Fruit fly (Drosophila melanogaster) whole organism, embryonic: ENCODE results near the gene CG42798.

Source experiments
- Aef1 ChIP-seq: fragments of 200-800 bp; sonication (Bioruptor generic); IDR thresholded peaks from 3 replicates; pipeline ENCODE4 v1.3.6; 2022; ENCODE audit warnings: missing biosample characterization, missing genetic modification characterization
- CG10267 ChIP-seq: fragments of 200-800 bp; sonication (Bioruptor generic); optimal IDR thresholded peaks from 2 replicates; lab custom pipeline; 2018; ENCODE audit warnings: missing biosample characterization, mild to moderate bottlenecking, missing genetic modification characterization, moderate library complexity
- CG12104 ChIP-seq: fragments of 200-800 bp; sonication (Bioruptor generic); optimal IDR thresholded peaks from 3 replicates; lab custom pipeline; 2016; ENCODE audit warnings: missing biosample characterization, missing genetic modification characterization
- CG12219 ChIP-seq: fragments of 200-800 bp; sonication (Bioruptor generic); optimal IDR thresholded peaks from 3 replicates; lab custom pipeline; 2018; ENCODE audit warnings: missing biosample characterization, mild to moderate bottlenecking, missing genetic modification characterization
- CG12769 ChIP-seq: fragments of 200-800 bp; sonication (Bioruptor generic); optimal IDR thresholded peaks from 2 replicates; lab custom pipeline; 2019; ENCODE audit warnings: missing biosample characterization, mild to moderate bottlenecking, missing genetic modification characterization, moderate library complexity
- CG13424 ChIP-seq: fragments of 200-800 bp; sonication (Bioruptor generic); optimal IDR thresholded peaks from 2 replicates; lab custom pipeline; 2019; ENCODE audit warnings: missing biosample characterization, mild to moderate bottlenecking, missing genetic modification characterization, moderate library complexity
- CG14860 ChIP-seq: fragments of 200-800 bp; sonication (Bioruptor generic); IDR thresholded peaks from 3 replicates; pipeline ENCODE4 v1.3.6; 2022; ENCODE audit warnings: missing biosample characterization, missing genetic modification characterization; ENCODE audit not compliant: partially characterized antibody
- CG14965 ChIP-seq: fragments of 200-800 bp; sonication (Bioruptor generic); optimal IDR thresholded peaks from 2 replicates; lab custom pipeline; 2016; ENCODE audit warnings: missing biosample characterization, missing genetic modification characterization, borderline replicate concordance
- CG15269 ChIP-seq: fragments of 200-800 bp; sonication (Bioruptor generic); optimal IDR thresholded peaks from 2 replicates; lab custom pipeline; 2018; ENCODE audit warnings: missing biosample characterization, mild to moderate bottlenecking, missing genetic modification characterization, moderate library complexity
- CG18619 ChIP-seq: fragments of 200-800 bp; sonication (Bioruptor generic); optimal IDR thresholded peaks from 3 replicates; lab custom pipeline; 2017; ENCODE audit warnings: missing biosample characterization, mild to moderate bottlenecking, missing genetic modification characterization
- CG2120 ChIP-seq: fragments of 200-800 bp; sonication (Bioruptor generic); optimal IDR thresholded peaks from 3 replicates; lab custom pipeline; 2016; ENCODE audit warnings: missing biosample characterization, missing genetic modification characterization
- CG3163 ChIP-seq: fragments of 200-800 bp; sonication (Bioruptor generic); optimal IDR thresholded peaks from 3 replicates; lab custom pipeline; 2016; ENCODE audit warnings: missing biosample characterization, missing genetic modification characterization
- CG3281 ChIP-seq: fragments of 200-800 bp; sonication (Bioruptor generic); optimal IDR thresholded peaks from 3 replicates; lab custom pipeline; 2017; ENCODE audit warnings: missing biosample characterization, mild to moderate bottlenecking, missing genetic modification characterization
- CG5245 ChIP-seq: fragments of 200-800 bp; sonication (Bioruptor generic); optimal IDR thresholded peaks from 3 replicates; lab custom pipeline; 2016; ENCODE audit warnings: missing biosample characterization, missing genetic modification characterization
- CG8281 ChIP-seq: fragments of 200-800 bp; sonication (Bioruptor generic); optimal IDR thresholded peaks from 2 replicates; lab custom pipeline; 2018; ENCODE audit warnings: missing biosample characterization, mild to moderate bottlenecking, missing genetic modification characterization, moderate library complexity
- CG9437 ChIP-seq: fragments of 200-800 bp; sonication (Bioruptor generic); optimal IDR thresholded peaks from 2 replicates; lab custom pipeline; 2018; ENCODE audit warnings: missing biosample characterization, mild to moderate bottlenecking, missing genetic modification characterization
- Chrac-16 ChIP-seq: fragments of 200-800 bp; sonication (Bioruptor generic); optimal IDR thresholded peaks from 3 replicates; lab custom pipeline; 2016; ENCODE audit warnings: missing biosample characterization, missing genetic modification characterization
- CkIIα-i1 ChIP-seq: fragments of 200-800 bp; sonication (Bioruptor generic); IDR thresholded peaks from 2 replicates; pipeline ENCODE4 v1.3.6; 2022; ENCODE audit warnings: missing biosample characterization, missing genetic modification characterization
- Deaf1 ChIP-seq: fragments of 200-800 bp; optimal IDR thresholded peaks from 3 replicates; lab custom pipeline; 2019; ENCODE audit warnings: missing biosample characterization, mild to moderate bottlenecking, missing genetic modification characterization, moderate library complexity
- Dip3 ChIP-seq: fragments of 200-800 bp; sonication (Bioruptor generic); optimal IDR thresholded peaks from 3 replicates; lab custom pipeline; 2016; ENCODE audit warnings: missing biosample characterization, missing genetic modification characterization
- Ets97D ChIP-seq: fragments of 200-800 bp; sonication (Bioruptor generic); optimal IDR thresholded peaks from 3 replicates; lab custom pipeline; 2016; ENCODE audit warnings: missing biosample characterization, missing genetic modification characterization
- H2.0 ChIP-seq: fragments of 200-800 bp; sonication (Bioruptor generic); IDR thresholded peaks from 2 replicates; pipeline ENCODE4 v1.3.6; 2022; ENCODE audit warnings: missing biosample characterization, missing genetic modification characterization
- Hmr ChIP-seq: fragments of 200-800 bp; sonication (Bioruptor generic); optimal IDR thresholded peaks from 3 replicates; lab custom pipeline; 2017; ENCODE audit warnings: mild to moderate bottlenecking, missing biosample characterization, missing genetic modification reagents, missing genetic modification characterization
- Hr78 ChIP-seq, 2 experiments: fragments of 200-800 bp in 1 of 2; fragments of >200 bp in 1 of 2; sonication (Bioruptor generic) in 1 of 2; optimal IDR thresholded peaks; 2 replicates each; lab custom pipeline; 2017 to 2019; ENCODE audit warnings: missing biosample characterization in 2 of 2, missing genetic modification characterization in 2 of 2, mild to moderate bottlenecking in 1 of 2, moderate library complexity in 1 of 2
- Nf-YA ChIP-seq: fragments of 200-800 bp; sonication (Bioruptor generic); IDR thresholded peaks from 2 replicates; pipeline ENCODE4 v1.3.6; 2022; ENCODE audit warnings: missing biosample characterization, missing genetic modification characterization
- Nf-YC ChIP-seq: fragments of 200-800 bp; optimal IDR thresholded peaks from 3 replicates; lab custom pipeline; 2019; ENCODE audit warnings: missing biosample characterization, mild to moderate bottlenecking, missing genetic modification characterization, moderate library complexity
- Optix ChIP-seq: fragments of 200-800 bp; sonication (Bioruptor generic); IDR thresholded peaks from 3 replicates; pipeline ENCODE4 v1.3.6; 2022; ENCODE audit warnings: missing biosample characterization, missing genetic modification characterization
- PHDP ChIP-seq: fragments of 200-800 bp; sonication (Bioruptor generic); optimal IDR thresholded peaks from 3 replicates; lab custom pipeline; 2018; ENCODE audit warnings: missing biosample characterization, mild to moderate bottlenecking, missing genetic modification characterization, moderate library complexity
- Trl ChIP-seq, 3 experiments: fragments of >200 bp in 2 of 3; fragments of 200-800 bp in 1 of 3; sonication (Bioruptor generic) in 1 of 3; optimal IDR thresholded peaks; 2 replicates in 1 of 3; 3 replicates in 2 of 3; lab custom pipeline; 2016 to 2017; ENCODE audit warnings: missing biosample characterization in 1 of 3, missing genetic modification characterization in 1 of 3
- Vsx1 ChIP-seq: fragments of 200-800 bp; sonication (Bioruptor generic); optimal IDR thresholded peaks from 2 replicates; lab custom pipeline; 2017; ENCODE audit warnings: missing biosample characterization, mild to moderate bottlenecking, missing genetic modification characterization, missing genetic modification reagents
- abd-A ChIP-seq: fragments of 200-800 bp; sonication (Bioruptor generic); optimal IDR thresholded peaks from 3 replicates; lab custom pipeline; 2019; ENCODE audit warnings: missing biosample characterization, mild to moderate bottlenecking, missing genetic modification characterization, moderate library complexity
- bcd ChIP-seq: fragments of 200-800 bp; sonication (Bioruptor generic); optimal IDR thresholded peaks from 2 replicates; lab custom pipeline; 2017; ENCODE audit warnings: missing biosample characterization, mild to moderate bottlenecking, missing genetic modification characterization
- br ChIP-seq: fragments of >200 bp; optimal IDR thresholded peaks from 2 replicates; lab custom pipeline; 2017
- crp ChIP-seq, 2 experiments: fragments of 200-800 bp; sonication (Bioruptor generic); optimal IDR thresholded peaks; 2 replicates in 1 of 2; 3 replicates in 1 of 2; lab custom pipeline; 2017; ENCODE audit warnings: missing biosample characterization in 2 of 2, missing genetic modification characterization in 2 of 2, mild to moderate bottlenecking in 1 of 2, moderate library complexity in 1 of 2
- eve ChIP-seq, 2 experiments: fragments of >200 bp; optimal IDR thresholded peaks; 2 replicates each; lab custom pipeline; 2017; ENCODE audit warnings: missing biosample characterization in 2 of 2, missing genetic modification characterization in 2 of 2
- fd96Cb ChIP-seq: fragments of 200-800 bp; sonication (Bioruptor generic); optimal IDR thresholded peaks from 2 replicates; lab custom pipeline; 2018; ENCODE audit warnings: missing biosample characterization, mild to moderate bottlenecking, missing genetic modification characterization, moderate library complexity
- gcm2 ChIP-seq: fragments of 200-800 bp; sonication (Bioruptor generic); optimal IDR thresholded peaks from 2 replicates; lab custom pipeline; 2016; ENCODE audit warnings: missing biosample characterization, missing genetic modification characterization
- hkb ChIP-seq, 2 experiments: fragments of 200-800 bp in 1 of 2; fragments of >200 bp in 1 of 2; sonication (Bioruptor generic) in 1 of 2; IDR thresholded peaks in 1 of 2; optimal IDR thresholded peaks in 1 of 2; 2 replicates each; pipeline versions ENCODE4 v1.3.6 to Lab custom; 2017 to 2022; ENCODE audit warnings: missing biosample characterization in 1 of 2, missing genetic modification characterization in 1 of 2
- lmd ChIP-seq: fragments of 200-800 bp; sonication (Bioruptor generic); IDR thresholded peaks from 2 replicates; pipeline ENCODE4 v1.3.6; 2022; ENCODE audit warnings: missing biosample characterization, missing genetic modification characterization
- pum ChIP-seq: fragments of 200-800 bp; sonication (Bioruptor generic); optimal IDR thresholded peaks from 2 replicates; lab custom pipeline; 2016; ENCODE audit warnings: missing biosample characterization, missing genetic modification characterization
- row ChIP-seq: fragments of 200-800 bp; sonication (Bioruptor generic); IDR thresholded peaks from 3 replicates; pipeline ENCODE4 v1.3.6; 2022; ENCODE audit warnings: missing biosample characterization, missing genetic modification characterization
- slp2 ChIP-seq: fragments of 200-800 bp; sonication (Bioruptor generic); optimal IDR thresholded peaks from 2 replicates; lab custom pipeline; 2016; ENCODE audit warnings: missing biosample characterization, missing genetic modification characterization
- tgo ChIP-seq: fragments of 200-800 bp; sonication (Bioruptor generic); IDR thresholded peaks from 3 replicates; pipeline ENCODE4 v1.3.6; 2022; ENCODE audit warnings: missing biosample characterization, missing genetic modification characterization
- trh ChIP-seq: fragments of 200-800 bp; sonication (Bioruptor generic); optimal IDR thresholded peaks from 2 replicates; lab custom pipeline; 2016; ENCODE audit warnings: missing biosample characterization, missing genetic modification characterization
- twi ChIP-seq: fragments of 200-800 bp; optimal IDR thresholded peaks from 2 replicates; lab custom pipeline; 2019; ENCODE audit warnings: missing biosample characterization, mild to moderate bottlenecking, missing genetic modification characterization, moderate library complexity
- zen2 ChIP-seq: fragments of 200-800 bp; sonication (Bioruptor generic); IDR thresholded peaks from 3 replicates; pipeline ENCODE4 v1.3.6; 2022; ENCODE audit warnings: missing biosample characterization, missing genetic modification characterization; ENCODE audit not compliant: partially characterized antibody
- zfh1 ChIP-seq: fragments of 200-800 bp; sonication (Bioruptor generic); IDR thresholded peaks from 3 replicates; pipeline ENCODE4 v1.3.6; 2022; ENCODE audit warnings: missing biosample characterization, missing genetic modification characterization
- zfh2 ChIP-seq: fragments of 200-800 bp; sonication (Bioruptor generic); optimal IDR thresholded peaks from 2 replicates; lab custom pipeline; 2016; ENCODE audit warnings: missing biosample characterization, missing genetic modification characterization

Gene CG42798

dm6 chr3R:17406411-17406810 lies at the start of gene CG42798, which contains the start of gene CG42824:
CG42798 (plus strand) TSS chr3R:17406678.
CG42824 (minus strand) TSS chr3R:17406511.
- no peak for TF ChIP-seq gcm2 (GFP tag; lab: Kevin White, UChicago)
- TF ChIP-seq CG12104 (GFP tag; lab: Kevin White, UChicago), result no peak
- TF ChIP-seq CG5245 (GFP tag; lab: Kevin White, UChicago), result no peak
- no peak for TF ChIP-seq CG12219 (GFP tag; lab: Kevin White, UChicago)
- TF ChIP-seq br (lab: Kevin White, UChicago), result no peak
- TF ChIP-seq Dip3 (GFP tag; lab: Kevin White, UChicago), result no peak
- TF ChIP-seq CG14965 (GFP tag; lab: Kevin White, UChicago), result no peak
- no peak for TF ChIP-seq Hmr (GFP tag; lab: Kevin White, UChicago)
- no peak for TF ChIP-seq slp2
- no peak for TF ChIP-seq Aef1
- no peak for TF ChIP-seq PHDP
- TF ChIP-seq Nf-YA, result no peak
- TF ChIP-seq Vsx1 (GFP tag; lab: Kevin White, UChicago), result no peak
- TF ChIP-seq trh, result no peak
- no peak for TF ChIP-seq CG18619
- no peak for TF ChIP-seq Ets97D
- TF ChIP-seq CkIIα-i1, result no peak
- no peak for TF ChIP-seq Chrac-16
- no peak for TF ChIP-seq lmd (GFP tag; lab: Robert Waterston, UW)

DNA sequence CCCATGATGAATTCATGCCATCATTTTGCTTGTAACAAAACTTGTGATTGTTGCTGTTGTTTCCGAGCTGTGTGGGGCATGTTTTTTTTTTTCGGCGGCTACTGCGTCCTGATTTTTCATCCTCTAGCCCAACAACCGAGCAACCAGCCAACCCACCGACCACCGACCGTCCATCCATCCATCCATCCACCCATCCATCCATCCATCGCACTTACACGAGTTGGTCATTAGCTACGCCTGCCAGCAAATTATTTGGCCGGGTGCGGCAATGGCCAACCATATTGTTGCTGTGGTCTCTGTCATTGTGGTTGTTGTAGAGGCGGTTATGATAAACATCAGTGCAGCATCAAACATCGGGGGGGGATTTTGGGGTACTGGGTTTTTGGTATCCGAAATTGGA lies 47.1 kb upstream of the CG42798 start:
- no peak for TF ChIP-seq H2.0
- peak; percentile 40 for TF ChIP-seq abd-A (tag; lab: Kevin White, UChicago)
- peak; percentile 94 for TF ChIP-seq CG8281 (tag; lab: Kevin White, UChicago)

- TF ChIP-seq pum, result no peak
- no peak for TF ChIP-seq hkb (optimal IDR thresholded peaks at IDR 0.05; lab: Kevin White, UChicago)
- no peak for TF ChIP-seq hkb (GFP tag; IDR thresholded peaks at IDR 0.05; lab: Robert Waterston, UW)
- TF ChIP-seq Hr78 (GFP tag; optimal IDR thresholded peaks at IDR 0.05; lab: Kevin White, UChicago), result no peak
- TF ChIP-seq tgo (GFP tag; lab: Robert Waterston, UW), result no peak
- TF ChIP-seq CG15269 (tag; lab: Kevin White, UChicago), result no peak
- TF ChIP-seq Trl (optimal IDR thresholded peaks at IDR 0.05; lab: Kevin White, UChicago), result peak in 1 of 2 experiments; percentile 25
- no peak for TF ChIP-seq Trl (GFP tag; optimal IDR thresholded peaks at IDR 0.05; lab: Kevin White, UChicago)
- peak; percentile 16 for TF ChIP-seq Nf-YC (tag; lab: Kevin White, UChicago)
- TF ChIP-seq CG3163 (GFP tag; lab: Kevin White, UChicago), result peak; percentile 66
- peak in 1 of 2 experiments; percentile 26 for TF ChIP-seq crp (GFP tag; optimal IDR thresholded peaks at IDR 0.05; lab: Kevin White, UChicago)
- peak; percentile 97 for TF ChIP-seq Deaf1 (tag; lab: Kevin White, UChicago)
Measured at dm6 chr3R:17366023-17366422, 40.5 kb upstream of the CG42798 start, which contains the start of gene beat-IIa. beat-IIa (minus strand) TSS chr3R:17366119.

dm6 chr3R:17371094-17371493 lies 35.4 kb upstream of the CG42798 start:
- TF ChIP-seq zen2, result no peak
- TF ChIP-seq twi (tag; lab: Kevin White, UChicago), result no peak
- TF ChIP-seq bcd (GFP tag; lab: Kevin White, UChicago), result peak; percentile 16
- TF ChIP-seq CG13424 (tag; lab: Kevin White, UChicago), result peak; percentile 2
- peak; percentile 41 for TF ChIP-seq CG2120 (GFP tag; lab: Kevin White, UChicago)
- TF ChIP-seq CG10267 (tag; lab: Kevin White, UChicago), result no peak
- TF ChIP-seq CG12769 (tag; lab: Kevin White, UChicago), result peak; percentile 64
- peak; percentile 64; the same call in 2 of the 3 replicates for TF ChIP-seq row
- TF ChIP-seq zfh1, result no peak
- no peak for TF ChIP-seq CG14860 (GFP tag; lab: Robert Waterston, UW)
- TF ChIP-seq eve (GFP tag; optimal IDR thresholded peaks at IDR 0.05; lab: Kevin White, UChicago), result no peak
- peak; percentile 29 for TF ChIP-seq CG3281 (GFP tag; lab: Kevin White, UChicago)
- peak; percentile 8 for TF ChIP-seq fd96Cb
- TF ChIP-seq CG9437, result no peak
- TF ChIP-seq zfh2 (GFP tag; lab: Kevin White, UChicago), result peak; percentile 3
- TF ChIP-seq Optix, result no peak
